Fruit fly (Drosophila melanogaster) whole organism, embryonic: ENCODE data around the gene Mic26-27.

Experiments
- Atf3 ChIP-seq: fragments of 200-800 bp; sonication (Bioruptor generic); optimal IDR thresholded peaks from 3 replicates; lab custom pipeline; 2016; ENCODE audit warnings: missing biosample characterization, missing genetic modification characterization
- Atf6 ChIP-seq: fragments of 200-800 bp; sonication (Bioruptor generic); IDR thresholded peaks from 2 replicates; pipeline ENCODE4 v1.3.6; 2022; ENCODE audit warnings: missing biosample characterization, missing genetic modification characterization
- C15 ChIP-seq: fragments of 200-800 bp; sonication (Bioruptor generic); IDR thresholded peaks from 3 replicates; pipeline ENCODE4 v1.3.6; 2022; ENCODE audit warnings: missing biosample characterization, missing genetic modification characterization
- CG11093 ChIP-seq: fragments of 200-800 bp; sonication (Bioruptor generic); IDR thresholded peaks from 3 replicates; pipeline ENCODE4 v1.3.6; 2022; ENCODE audit warnings: missing biosample characterization, missing genetic modification characterization
- CG14667 ChIP-seq: fragments of 200-800 bp; sonication (Bioruptor generic); IDR thresholded peaks from 2 replicates; pipeline ENCODE4 v1.3.6; 2022; ENCODE audit warnings: missing biosample characterization, missing genetic modification characterization
- CG14860 ChIP-seq: fragments of 200-800 bp; sonication (Bioruptor generic); IDR thresholded peaks from 3 replicates; pipeline ENCODE4 v1.3.6; 2022; ENCODE audit warnings: missing biosample characterization, missing genetic modification characterization; ENCODE audit not compliant: partially characterized antibody
- CG15011 ChIP-seq: fragments of 200-800 bp; sonication (Bioruptor generic); optimal IDR thresholded peaks from 3 replicates; lab custom pipeline; 2018; ENCODE audit warnings: missing biosample characterization, mild to moderate bottlenecking, missing genetic modification characterization
- CG15269 ChIP-seq: fragments of 200-800 bp; sonication (Bioruptor generic); optimal IDR thresholded peaks from 2 replicates; lab custom pipeline; 2018; ENCODE audit warnings: missing biosample characterization, mild to moderate bottlenecking, missing genetic modification characterization, moderate library complexity
- CG1603 ChIP-seq: fragments of 200-800 bp; sonication (Bioruptor generic); optimal IDR thresholded peaks from 2 replicates; lab custom pipeline; 2019; ENCODE audit warnings: missing biosample characterization, mild to moderate bottlenecking, missing genetic modification characterization, moderate library complexity
- CG16779 ChIP-seq: fragments of 200-800 bp; sonication (Bioruptor generic); IDR thresholded peaks from 2 replicates; pipeline ENCODE4 v1.3.6; 2022; ENCODE audit warnings: missing biosample characterization, missing genetic modification characterization
- CG2875 ChIP-seq: fragments of 200-800 bp; sonication (Bioruptor generic); optimal IDR thresholded peaks from 2 replicates; lab custom pipeline; 2017; ENCODE audit warnings: missing biosample characterization, mild to moderate bottlenecking, missing genetic modification characterization, missing genetic modification reagents
- CG30431 ChIP-seq: fragments of 200-800 bp; sonication (Bioruptor generic); optimal IDR thresholded peaks from 2 replicates; lab custom pipeline; 2017; ENCODE audit warnings: missing biosample characterization, missing genetic modification characterization
- CG3407 ChIP-seq: fragments of 200-800 bp; sonication (Bioruptor generic); optimal IDR thresholded peaks from 2 replicates; lab custom pipeline; 2018; ENCODE audit warnings: missing biosample characterization, mild to moderate bottlenecking, missing genetic modification characterization
- CG43689 ChIP-seq: fragments of 200-800 bp; sonication (Bioruptor generic); IDR thresholded peaks from 2 replicates; pipeline ENCODE4 v1.3.6; 2022; ENCODE audit warnings: missing biosample characterization, missing genetic modification characterization
- CG5245 ChIP-seq: fragments of 200-800 bp; sonication (Bioruptor generic); optimal IDR thresholded peaks from 3 replicates; lab custom pipeline; 2016; ENCODE audit warnings: missing biosample characterization, missing genetic modification characterization
- CG6654 ChIP-seq: fragments of 200-800 bp; sonication (Bioruptor generic); optimal IDR thresholded peaks from 2 replicates; lab custom pipeline; 2017; ENCODE audit warnings: missing biosample characterization, mild to moderate bottlenecking, missing genetic modification characterization
- CG8388 ChIP-seq: fragments of 200-800 bp; sonication (Bioruptor generic); optimal IDR thresholded peaks from 2 replicates; lab custom pipeline; 2019; ENCODE audit warnings: missing biosample characterization, mild to moderate bottlenecking, missing genetic modification characterization, moderate library complexity
- CHES-1-like ChIP-seq: fragments of 200-800 bp; sonication (Bioruptor generic); optimal IDR thresholded peaks from 2 replicates; lab custom pipeline; 2016; ENCODE audit warnings: missing biosample characterization, missing genetic modification characterization
- CTCF ChIP-seq: fragments of 200-800 bp; sonication (Bioruptor generic); optimal IDR thresholded peaks from 2 replicates; lab custom pipeline; 2017; ENCODE audit warnings: missing biosample characterization, mild to moderate bottlenecking, missing genetic modification characterization, moderate library complexity
- Ets97D ChIP-seq: fragments of 200-800 bp; sonication (Bioruptor generic); optimal IDR thresholded peaks from 3 replicates; lab custom pipeline; 2016; ENCODE audit warnings: missing biosample characterization, missing genetic modification characterization
- Fer3 ChIP-seq: fragments of 200-800 bp; sonication (Bioruptor generic); optimal IDR thresholded peaks from 2 replicates; lab custom pipeline; 2018; ENCODE audit warnings: missing biosample characterization, mild to moderate bottlenecking, missing genetic modification characterization, moderate library complexity
- MTF-1 ChIP-seq: fragments of 200-800 bp; sonication (Bioruptor generic); optimal IDR thresholded peaks from 2 replicates; lab custom pipeline; 2018; ENCODE audit warnings: missing biosample characterization, mild to moderate bottlenecking, missing genetic modification characterization, borderline replicate concordance
- Nf-YC ChIP-seq: fragments of 200-800 bp; optimal IDR thresholded peaks from 3 replicates; lab custom pipeline; 2019; ENCODE audit warnings: missing biosample characterization, mild to moderate bottlenecking, missing genetic modification characterization, moderate library complexity
- abd-A ChIP-seq: fragments of 200-800 bp; sonication (Bioruptor generic); optimal IDR thresholded peaks from 3 replicates; lab custom pipeline; 2019; ENCODE audit warnings: missing biosample characterization, mild to moderate bottlenecking, missing genetic modification characterization, moderate library complexity
- amos ChIP-seq: fragments of 200-800 bp; sonication (Bioruptor generic); IDR thresholded peaks from 2 replicates; pipeline ENCODE4 v1.3.6; 2022; ENCODE audit warnings: missing biosample characterization, missing genetic modification characterization; ENCODE audit not compliant: partially characterized antibody
- ase ChIP-seq: fragments of 200-800 bp; sonication (Bioruptor generic); IDR thresholded peaks from 3 replicates; pipeline ENCODE4 v1.3.6; 2022; ENCODE audit warnings: missing biosample characterization, missing genetic modification characterization
- ato ChIP-seq: fragments of 200-800 bp; sonication (Bioruptor generic); IDR thresholded peaks from 2 replicates; pipeline ENCODE4 v1.3.6; 2022; ENCODE audit warnings: missing biosample characterization, missing genetic modification characterization; ENCODE audit not compliant: partially characterized antibody
- chn ChIP-seq: fragments of 200-800 bp; sonication (Bioruptor generic); optimal IDR thresholded peaks from 2 replicates; lab custom pipeline; 2016; ENCODE audit warnings: missing biosample characterization, missing genetic modification characterization
- crp ChIP-seq, 2 experiments: fragments of 200-800 bp; sonication (Bioruptor generic); optimal IDR thresholded peaks; 2 replicates in 1 of 2; 3 replicates in 1 of 2; lab custom pipeline; 2017; ENCODE audit warnings: missing biosample characterization in 2 of 2, missing genetic modification characterization in 2 of 2, mild to moderate bottlenecking in 1 of 2, moderate library complexity in 1 of 2
- dm ChIP-seq: fragments of 200-800 bp; sonication (Bioruptor generic); optimal IDR thresholded peaks from 3 replicates; lab custom pipeline; 2016; ENCODE audit warnings: missing biosample characterization, missing genetic modification characterization
- gcm2 ChIP-seq: fragments of 200-800 bp; sonication (Bioruptor generic); optimal IDR thresholded peaks from 2 replicates; lab custom pipeline; 2016; ENCODE audit warnings: missing biosample characterization, missing genetic modification characterization
- gfzf ChIP-seq: fragments of 200-800 bp; sonication (Bioruptor generic); optimal IDR thresholded peaks from 2 replicates; lab custom pipeline; 2016; ENCODE audit warnings: missing biosample characterization, mild to moderate bottlenecking, missing genetic modification characterization, moderate library complexity
- gsb-n ChIP-seq: fragments of 200-800 bp; sonication (Bioruptor generic); optimal IDR thresholded peaks from 3 replicates; lab custom pipeline; 2018; ENCODE audit warnings: missing biosample characterization, mild to moderate bottlenecking, missing genetic modification characterization
- insv ChIP-seq, 2 experiments: fragments of 200-800 bp; sonication (Bioruptor generic); optimal IDR thresholded peaks; 3 replicates each; lab custom pipeline; 2016 to 2018; ENCODE audit warnings: missing biosample characterization in 2 of 2, missing genetic modification characterization in 2 of 2
- lmd ChIP-seq: fragments of 200-800 bp; sonication (Bioruptor generic); IDR thresholded peaks from 2 replicates; pipeline ENCODE4 v1.3.6; 2022; ENCODE audit warnings: missing biosample characterization, missing genetic modification characterization
- lola ChIP-seq, 3 experiments: fragments of >200 bp in 2 of 3; fragments of 200-800 bp in 1 of 3; sonication (Bioruptor generic) in 1 of 3; optimal IDR thresholded peaks; 2 replicates each; lab custom pipeline; 2017 to 2019; ENCODE audit warnings: missing biosample characterization in 3 of 3, missing genetic modification characterization in 3 of 3, mild to moderate bottlenecking in 1 of 3, moderate library complexity in 1 of 3
- maf-S ChIP-seq: fragments of 200-800 bp; sonication (Bioruptor generic); optimal IDR thresholded peaks from 2 replicates; lab custom pipeline; 2016; ENCODE audit warnings: missing biosample characterization, missing genetic modification characterization
- otp ChIP-seq: fragments of 200-800 bp; sonication (Bioruptor generic); IDR thresholded peaks from 3 replicates; pipeline ENCODE4, ENCODE4 v1.3.6; 2022; ENCODE audit warnings: missing biosample characterization, missing genetic modification characterization
- p53 ChIP-seq: fragments of 200-800 bp; sonication (Bioruptor generic); optimal IDR thresholded peaks from 2 replicates; lab custom pipeline; 2016; ENCODE audit warnings: missing biosample characterization, missing genetic modification characterization
- pan ChIP-seq, 4 experiments: fragments of >200 bp in 3 of 4; fragments of 200-800 bp in 1 of 4; sonication (Bioruptor generic) in 1 of 4; optimal IDR thresholded peaks in 3 of 4; IDR thresholded peaks in 1 of 4; 2 replicates each; pipeline versions ENCODE4 v1.3.6 to Lab custom; 2017 to 2022; ENCODE audit warnings: missing biosample characterization in 2 of 4, missing genetic modification characterization in 2 of 4, mixed read lengths in 1 of 4
- pb ChIP-seq: fragments of 200-800 bp; sonication (Bioruptor generic); optimal IDR thresholded peaks from 3 replicates; lab custom pipeline; 2016; ENCODE audit warnings: missing biosample characterization, missing genetic modification characterization
- run ChIP-seq: fragments of 200-800 bp; sonication (Bioruptor generic); optimal IDR thresholded peaks from 3 replicates; lab custom pipeline; 2018; ENCODE audit warnings: missing biosample characterization, mild to moderate bottlenecking, missing genetic modification characterization
- sens-2 ChIP-seq: fragments of 200-800 bp; sonication (Bioruptor generic); IDR thresholded peaks from 2 replicates; pipeline ENCODE4 v1.3.6; 2022; ENCODE audit warnings: missing biosample characterization, missing genetic modification characterization
- sim ChIP-seq: fragments of 200-800 bp; sonication (Bioruptor generic); IDR thresholded peaks from 2 replicates; pipeline ENCODE4 v1.3.6; 2022; ENCODE audit warnings: missing biosample characterization, missing genetic modification characterization
- sisA ChIP-seq: fragments of 200-800 bp; sonication (Bioruptor generic); IDR thresholded peaks from 2 replicates; pipeline ENCODE4 v1.3.6; 2022; ENCODE audit warnings: missing biosample characterization, missing genetic modification characterization
- twi ChIP-seq: fragments of 200-800 bp; optimal IDR thresholded peaks from 2 replicates; lab custom pipeline; 2019; ENCODE audit warnings: missing biosample characterization, mild to moderate bottlenecking, missing genetic modification characterization, moderate library complexity
- unc-4 ChIP-seq: fragments of 200-800 bp; sonication (Bioruptor generic); IDR thresholded peaks from 2 replicates; pipeline ENCODE4 v1.3.6; 2022; ENCODE audit warnings: missing biosample characterization, missing genetic modification characterization; ENCODE audit not compliant: partially characterized antibody
- unpg ChIP-seq: fragments of 200-800 bp; sonication (Bioruptor generic); optimal IDR thresholded peaks from 3 replicates; lab custom pipeline; 2018; ENCODE audit warnings: missing biosample characterization, mild to moderate bottlenecking, missing genetic modification characterization, moderate library complexity
- zf30C ChIP-seq: fragments of 200-800 bp; sonication (Bioruptor generic); optimal IDR thresholded peaks from 3 replicates; lab custom pipeline; 2018; ENCODE audit warnings: missing biosample characterization, mild to moderate bottlenecking, missing genetic modification characterization
- zfh2 ChIP-seq: fragments of 200-800 bp; sonication (Bioruptor generic); optimal IDR thresholded peaks from 2 replicates; lab custom pipeline; 2016; ENCODE audit warnings: missing biosample characterization, missing genetic modification characterization

The Mic26-27 gene

DNA sequence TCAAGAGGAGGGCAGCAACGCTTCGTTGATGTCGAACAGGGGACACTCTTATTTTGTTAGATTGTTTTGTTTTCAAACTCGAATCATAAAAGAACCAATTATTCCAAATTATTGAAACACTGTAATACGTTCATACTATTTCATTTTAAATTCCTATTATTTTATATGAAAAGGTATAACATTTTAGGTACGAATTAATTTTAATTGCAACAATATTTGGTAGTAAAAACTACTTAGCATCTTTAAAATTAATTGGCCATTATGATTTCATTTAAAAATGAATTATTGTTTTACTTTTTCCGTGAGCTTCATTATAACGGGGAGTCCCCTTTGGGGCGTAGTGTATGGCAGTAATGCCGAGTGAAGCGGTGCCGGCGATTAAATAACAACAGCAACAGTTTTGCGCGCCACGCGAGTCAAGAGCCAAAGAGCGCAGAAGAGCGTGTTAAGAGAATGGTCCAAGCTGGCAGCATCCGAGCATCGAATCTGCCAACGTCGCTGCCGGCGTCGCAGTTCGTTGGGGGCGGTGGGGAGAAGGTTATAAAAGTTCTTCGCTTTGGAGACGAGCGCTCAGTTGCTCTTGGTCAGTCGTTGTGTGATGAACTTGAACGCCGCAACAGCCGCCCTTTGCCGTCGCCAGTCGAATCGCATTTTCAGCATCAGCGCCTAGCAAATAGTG is 11.0 kb upstream of the Mic26-27 start (continued):
- TF ChIP-seq insv (GFP tag; optimal IDR thresholded peaks at IDR 0.05; lab: Kevin White, UChicago): no peak
- TF ChIP-seq CTCF: no peak
- peak; percentile 10 for TF ChIP-seq pb
- TF ChIP-seq otp (GFP tag; lab: Robert Waterston, UW): no peak
- no peak for TF ChIP-seq dm (GFP tag; lab: Kevin White, UChicago)
- TF ChIP-seq chn (GFP tag; lab: Kevin White, UChicago): no peak
- no peak for TF ChIP-seq pan (optimal IDR thresholded peaks at IDR 0.05; lab: Kevin White, UChicago)
- peak in 1 of 2 experiments; percentile 61 for TF ChIP-seq pan (GFP tag; optimal IDR thresholded peaks at IDR 0.05 in 1 of 2, IDR thresholded peaks at IDR 0.05 in 1 of 2)
- TF ChIP-seq unc-4 (GFP tag; lab: Robert Waterston, UW): 0 out of 2 replicates have a peak, but pooled peaks have one; percentile 33
- no peak for TF ChIP-seq p53 (GFP tag; lab: Kevin White, UChicago)
- TF ChIP-seq CG11093 (GFP tag; lab: Robert Waterston, UW): no peak
- no peak for TF ChIP-seq CG1603 (tag; lab: Kevin White, UChicago)
- TF ChIP-seq C15 (GFP tag; lab: Robert Waterston, UW): no peak
- peak; percentile 15 for TF ChIP-seq Nf-YC (tag; lab: Kevin White, UChicago)
- TF ChIP-seq lmd (GFP tag; lab: Robert Waterston, UW): peak; percentile 39
- TF ChIP-seq MTF-1 (GFP tag; lab: Kevin White, UChicago): no peak
- no peak for TF ChIP-seq Ets97D (GFP tag; lab: Kevin White, UChicago)
- TF ChIP-seq lola (GFP tag; optimal IDR thresholded peaks at IDR 0.05; lab: Kevin White, UChicago): no peak
- peak; percentile 54 for TF ChIP-seq abd-A
- TF ChIP-seq CHES-1-like (GFP tag; lab: Kevin White, UChicago): no peak
- TF ChIP-seq CG2875 (GFP tag; lab: Kevin White, UChicago): no peak
- no peak for TF ChIP-seq Atf3 (GFP tag; lab: Kevin White, UChicago)
- TF ChIP-seq Atf6 (GFP tag; lab: Robert Waterston, UW): peak; percentile 37; the same call in 1 of the 2 replicates
- TF ChIP-seq amos: peak; percentile 37; the same call in 1 of the 2 replicates
- TF ChIP-seq sim (GFP tag; lab: Robert Waterston, UW): no peak
- TF ChIP-seq Fer3: peak; percentile 30
- TF ChIP-seq ato (GFP tag; lab: Robert Waterston, UW): no peak
- TF ChIP-seq run: no peak
- no peak for TF ChIP-seq zf30C (GFP tag; lab: Kevin White, UChicago)
- no peak for TF ChIP-seq CG8388 (GFP tag; lab: Kevin White, UChicago)
- no peak for TF ChIP-seq CG6654
- no peak for TF ChIP-seq gfzf (GFP tag; lab: Kevin White, UChicago)
- no peak for TF ChIP-seq sens-2 (GFP tag; lab: Robert Waterston, UW)
- peak; percentile 61 for TF ChIP-seq CG15269
- no peak for TF ChIP-seq crp (GFP tag; optimal IDR thresholded peaks at IDR 0.05; lab: Kevin White, UChicago)
- TF ChIP-seq unpg (GFP tag; lab: Kevin White, UChicago): peak; percentile 30
- no peak for TF ChIP-seq gcm2
- TF ChIP-seq CG14860 (GFP tag; lab: Robert Waterston, UW): no peak
- TF ChIP-seq zfh2: no peak
- no peak for TF ChIP-seq ase (GFP tag; lab: Robert Waterston, UW)
- TF ChIP-seq sisA (GFP tag; lab: Robert Waterston, UW): no peak
- no peak for TF ChIP-seq maf-S (GFP tag; lab: Kevin White, UChicago)
- peak; percentile 45 for TF ChIP-seq CG15011 (GFP tag; lab: Kevin White, UChicago)
- TF ChIP-seq twi (tag; lab: Kevin White, UChicago): no peak
- TF ChIP-seq gsb-n (tag; lab: Kevin White, UChicago): no peak
- no peak for TF ChIP-seq CG43689 (GFP tag; lab: Robert Waterston, UW)
- no peak for TF ChIP-seq CG30431 (GFP tag; lab: Kevin White, UChicago)
- TF ChIP-seq CG14667 (GFP tag; lab: Robert Waterston, UW): no peak
- TF ChIP-seq CG3407 (GFP tag; lab: Kevin White, UChicago): no peak
- TF ChIP-seq CG16779 (GFP tag; lab: Robert Waterston, UW): no peak
- TF ChIP-seq CG5245 (GFP tag; lab: Kevin White, UChicago): no peak
